Worm (Caenorhabditis elegans): ENCODE measurements around the gene drp-1.

Gene drp-1

ce11 chrIV:5587964-5588860, 49.9 kb downstream of the drp-1 start:
- TF ChIP-seq unc-62 (GFP tag; optimal IDR thresholded peaks at IDR 0.05 in 1 of 2): peak in 1 of 2 experiments; percentile 79
- TF ChIP-seq unc-62 (tag; optimal IDR thresholded peaks at IDR 0.05): no peak
- peak in 1 of 2 experiments; percentile 99 for TF ChIP-seq daf-16 (GFP tag; optimal IDR thresholded peaks at IDR 0.05)
- peak; percentile 32 for TF ChIP-seq daf-16 (tag; optimal IDR thresholded peaks at IDR 0.05)
- TF ChIP-seq snpc-1.2 (GFP tag; IDR thresholded peaks at IDR 0.05): 0 out of 2 replicates have a peak, but pooled peaks have one; percentile 24
- TF ChIP-seq zfp-3 (GFP tag; conservative IDR thresholded peaks at IDR 0.05): 0 out of 2 replicates have a peak, but pooled peaks have one; percentile 16
- peak; percentile 42 for TF ChIP-seq rbr-2 (tag; optimal IDR thresholded peaks at IDR 0.05)
- TF ChIP-seq ceh-62 (tag; optimal IDR thresholded peaks at IDR 0.05): no peak
- peak; percentile 61 for TF ChIP-seq aha-1 (tag)
- TF ChIP-seq daf-19 (GFP tag; conservative IDR thresholded peaks at IDR 0.05): no peak
- TF ChIP-seq pha-4 (GFP tag; IDR thresholded peaks at IDR 0.05): no peak
- peak; percentile 28 for TF ChIP-seq pha-4 (tag; optimal IDR thresholded peaks at IDR 0.05)
- TF ChIP-seq lsy-2 (tag; optimal IDR thresholded peaks at IDR 0.05): peak in 1 of 2 experiments; percentile 20

- TF ChIP-seq mdl-1 (tag; optimal IDR thresholded peaks at IDR 0.05) (peak in 1 of 2 experiments; percentile 33), ctbp-1 (GFP tag; IDR thresholded peaks at IDR 0.05) (no peak), ztf-11 (tag; optimal IDR thresholded peaks at IDR 0.05) (no peak), ZK546.5 (tag; optimal IDR thresholded peaks at IDR 0.05) (no peak), daf-16 (GFP tag; optimal IDR thresholded peaks at IDR 0.05) (peak; percentile 7 to 51), daf-16 (tag; optimal IDR thresholded peaks at IDR 0.05) (peak; percentile 97), lin-13 (GFP tag; optimal IDR thresholded peaks at IDR 0.05) (no peak), mxl-3 (GFP tag; optimal IDR thresholded peaks at IDR 0.05) (peak; percentile 3), aha-1 (tag) (no peak), dmd-9 (GFP tag; IDR thresholded peaks at IDR 0.05) (no peak), mes-2 (tag; optimal IDR thresholded peaks at IDR 0.05; ENCODE audit: poor library complexity, severe bottlenecking) (peak; percentile 30), hlh-11 (tag; optimal IDR thresholded peaks at IDR 0.05) (peak; percentile 91), mdt-29 (GFP tag; IDR thresholded peaks at IDR 0.05) (no peak), nhr-48 (tag; optimal IDR thresholded peaks at IDR 0.05) (peak; percentile 43), tag-97 (GFP tag; IDR thresholded peaks at IDR 0.05) (no peak), dve-1 (tag; optimal IDR thresholded peaks at IDR 0.05; ENCODE audit: insufficient read depth) (peak; percentile 91), hif-1 (tag; optimal IDR thresholded peaks at IDR 0.05) (peak in 1 of 2 experiments; percentile 40), F44E2.7 (GFP tag; IDR thresholded peaks at IDR 0.05) (no peak), nhr-6 (tag; optimal IDR thresholded peaks at IDR 0.05) (no peak), F49E8.2 (tag; optimal IDR thresholded peaks at IDR 0.05; ENCODE audit: borderline replicate concordance) (no peak), nhr-77 (tag; optimal IDR thresholded peaks at IDR 0.05) (peak; percentile 29), ZK337.2 (GFP tag; IDR thresholded peaks at IDR 0.05) (no peak), nhr-28 (tag; optimal IDR thresholded peaks at IDR 0.05) (peak; percentile 78), lsy-2 (tag; optimal IDR thresholded peaks at IDR 0.05) (peak in 1 of 2 experiments; percentile 60), hmg-1.1 (GFP tag; IDR thresholded peaks at IDR 0.05) (0 out of 2 replicates have a peak, but pooled peaks have one; percentile 9), pqm-1 (tag; optimal IDR thresholded peaks at IDR 0.05) (peak; percentile 83), nhr-111 (GFP tag; optimal IDR thresholded peaks at IDR 0.05) (no peak), tra-1 (GFP tag; IDR thresholded peaks at IDR 0.05) (no peak), mep-1 (tag; optimal IDR thresholded peaks at IDR 0.05) (peak; percentile 49), hlh-30 (tag; optimal IDR thresholded peaks at IDR 0.05; ENCODE audit: insufficient read depth) (peak; percentile 96), Y75B8A.6 (GFP tag; IDR thresholded peaks at IDR 0.05) (no peak), lin-29 (GFP tag; IDR thresholded peaks at IDR 0.05) (no peak), dmd-6 (GFP tag; IDR thresholded peaks at IDR 0.05) (peak; percentile 82), php-3 (GFP tag; IDR thresholded peaks at IDR 0.05) (0 out of 2 replicates have a peak, but pooled peaks have one; percentile 35), lin-38 (GFP tag; IDR thresholded peaks at IDR 0.05) (no peak)
These were observed 51.8 kb downstream of the drp-1 start for ce11 chrIV:5590120-5590519.
